Fruit fly (Drosophila melanogaster): ENCODE data around the gene CG43248.
A peak's percentile ranks its signal among the peaks of the same experiment; 100 is the strongest.

CG43248 gene

DNA sequence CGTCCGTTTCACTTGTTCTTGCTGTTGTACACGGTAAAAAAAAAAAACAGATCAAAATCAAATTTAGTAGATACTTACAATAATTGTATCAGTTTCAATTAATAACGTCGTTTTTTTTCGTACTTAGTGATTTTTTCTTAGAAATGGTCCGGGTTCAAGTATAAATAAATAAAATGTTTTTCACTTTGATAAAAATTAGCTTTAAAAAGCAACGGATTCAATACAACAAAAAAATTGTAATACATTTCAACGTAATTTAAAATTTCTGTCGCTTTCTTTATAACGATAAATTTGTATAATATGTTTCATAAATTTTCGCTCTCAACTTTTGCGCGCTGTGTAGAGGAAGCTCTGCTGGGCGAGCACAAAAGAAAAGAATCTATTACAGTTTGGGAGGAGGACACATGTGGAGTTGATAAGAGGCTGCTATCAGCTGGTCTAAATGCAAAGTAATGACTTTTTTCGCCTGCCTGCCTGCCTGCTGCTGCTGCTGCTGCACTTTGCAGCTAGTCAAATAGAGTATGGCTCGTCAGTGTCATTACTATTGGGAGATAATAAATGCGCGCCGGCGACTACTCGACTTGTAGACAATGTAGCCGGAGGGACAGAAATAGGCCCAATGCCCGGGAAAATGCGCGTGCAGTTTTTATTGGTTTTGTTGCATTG lies 6.8 kb upstream of the CG43248 start (continued):
- peak; percentile 71 for TF ChIP-seq Sox14 (GFP tag; optimal IDR thresholded peaks at IDR 0.05)
- TF ChIP-seq CG4318 (GFP tag; optimal IDR thresholded peaks at IDR 0.05), result peak; percentile 71
- TF ChIP-seq CG10631 (GFP tag; optimal IDR thresholded peaks at IDR 0.05), result peak; percentile 70
- peak; percentile 55 for TF ChIP-seq Smox (GFP tag; optimal IDR thresholded peaks at IDR 0.05)
- TF ChIP-seq spab (GFP tag; optimal IDR thresholded peaks at IDR 0.05), result peak; percentile 60
- peak; percentile 42; the same call in 1 of the 2 replicates for TF ChIP-seq CG11294 (GFP tag; IDR thresholded peaks at IDR 0.05)
- no peak for TF ChIP-seq CG6854 (GFP tag; optimal IDR thresholded peaks at IDR 0.05)
- no peak for TF ChIP-seq Blimp-1 (GFP tag; optimal IDR thresholded peaks at IDR 0.05)
- peak; percentile 21 for TF ChIP-seq CG8319 (GFP tag; optimal IDR thresholded peaks at IDR 0.05)
- peak; percentile 31 for TF ChIP-seq Sox102F (GFP tag; optimal IDR thresholded peaks at IDR 0.05)
- TF ChIP-seq CG8632 (GFP tag; optimal IDR thresholded peaks at IDR 0.05), result peak; percentile 29
- TF ChIP-seq Met (GFP tag; optimal IDR thresholded peaks at IDR 0.05), result peak; percentile 56
- TF ChIP-seq fkh (GFP tag; optimal IDR thresholded peaks at IDR 0.05), result no peak
- TF ChIP-seq net (GFP tag; optimal IDR thresholded peaks at IDR 0.05), result peak; percentile 71
- peak; percentile 46 for TF ChIP-seq esn (GFP tag; optimal IDR thresholded peaks at IDR 0.05)
- TF ChIP-seq CG6792 (GFP tag; optimal IDR thresholded peaks at IDR 0.05), result peak; percentile 27
- peak; percentile 41 for TF ChIP-seq dac (GFP tag; optimal IDR thresholded peaks at IDR 0.05)
- peak; percentile 36; the same call in 2 of the 3 replicates for TF ChIP-seq CG6163 (GFP tag; IDR thresholded peaks at IDR 0.05)
- TF ChIP-seq CG11902 (GFP tag; optimal IDR thresholded peaks at IDR 0.05), result peak; percentile 5
- TF ChIP-seq Eip75B (GFP tag; optimal IDR thresholded peaks at IDR 0.05), result peak; percentile 63
- TF ChIP-seq CG8119 (GFP tag; IDR thresholded peaks at IDR 0.05), result peak; percentile 58; the same call in 2 of the 3 replicates
- peak; percentile 68 for TF ChIP-seq pdm3 (GFP tag; optimal IDR thresholded peaks at IDR 0.05)
- TF ChIP-seq salr (GFP tag; optimal IDR thresholded peaks at IDR 0.05), result peak in 1 of 2 experiments; percentile 84
- TF ChIP-seq Hr4 (GFP tag; optimal IDR thresholded peaks at IDR 0.05), result peak; percentile 86
- TF ChIP-seq CG16779 (tag; optimal IDR thresholded peaks at IDR 0.05), result peak; percentile 30
- TF ChIP-seq CG34406 (GFP tag; optimal IDR thresholded peaks at IDR 0.05), result peak; percentile 48
- TF ChIP-seq Ets96B (tag; optimal IDR thresholded peaks at IDR 0.05), result peak; percentile 62
- TF ChIP-seq Eip93F (GFP tag; optimal IDR thresholded peaks at IDR 0.05), result no peak
- TF ChIP-seq CG31627 (GFP tag; optimal IDR thresholded peaks at IDR 0.05), result peak; percentile 37
- TF ChIP-seq CG7368 (GFP tag; optimal IDR thresholded peaks at IDR 0.05), result no peak
- TF ChIP-seq CG3919 (GFP tag; optimal IDR thresholded peaks at IDR 0.05), result peak; percentile 45
- TF ChIP-seq CG9139 (GFP tag; optimal IDR thresholded peaks at IDR 0.05), result no peak
- TF ChIP-seq CG10669 (GFP tag; optimal IDR thresholded peaks at IDR 0.05), result peak; percentile 57

DNA sequence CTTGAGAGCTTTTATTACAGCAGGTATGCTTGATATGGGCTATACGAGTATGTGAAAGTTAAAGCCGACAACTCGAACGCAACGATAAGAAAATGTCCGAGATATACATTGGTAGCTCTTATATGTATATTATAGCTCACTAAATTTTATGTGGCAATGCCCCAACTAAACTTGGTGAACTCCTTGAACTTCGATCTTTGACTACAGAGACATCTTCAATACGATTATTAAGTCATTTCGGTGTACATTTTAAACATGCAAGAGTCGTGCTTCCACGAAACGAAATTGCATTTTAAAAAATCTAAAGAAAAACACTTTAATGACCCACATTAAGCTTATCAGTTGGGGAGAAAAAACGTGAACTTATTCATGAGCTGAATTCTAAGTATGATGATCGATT lies 5.3 kb upstream of the CG43248 start:
- TF ChIP-seq Gug (GFP tag; IDR thresholded peaks at IDR 0.05), result no peak
- peak; percentile 71 for TF ChIP-seq svp (GFP tag)

DNA sequence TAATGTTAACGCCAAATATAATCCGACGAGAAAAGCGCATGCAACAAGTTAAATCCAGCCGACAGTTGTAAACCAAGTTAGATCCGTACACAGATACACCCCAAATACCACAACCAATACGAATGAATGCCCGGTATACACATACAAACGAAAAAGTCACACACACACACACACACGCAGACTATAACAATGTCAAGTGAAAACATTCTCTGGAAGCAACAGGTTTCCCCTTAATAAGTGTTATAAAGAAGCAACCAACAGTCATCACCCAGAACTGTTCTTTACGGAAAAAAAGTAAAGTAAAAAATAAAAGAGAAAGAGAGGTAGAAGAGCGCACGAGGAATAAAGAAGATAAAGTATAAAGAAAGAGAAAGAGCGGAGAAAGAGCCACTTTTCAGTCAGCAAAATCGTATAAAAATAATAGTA lies 4.5 kb upstream of the CG43248 start:
- TF ChIP-seq CG1621 (tag; optimal IDR thresholded peaks at IDR 0.05) (peak; percentile 3), eg (GFP tag; IDR thresholded peaks at IDR 0.05) (0 out of 3 replicates have a peak, but pooled peaks have one; percentile 8), CG10631 (GFP tag; optimal IDR thresholded peaks at IDR 0.05) (no peak), Eip93F (GFP tag; optimal IDR thresholded peaks at IDR 0.05) (peak; percentile 23), lz (GFP tag; optimal IDR thresholded peaks at IDR 0.05) (no peak), ss (GFP tag; optimal IDR thresholded peaks at IDR 0.05) (peak in 1 of 2 experiments; percentile 49), Sox14 (GFP tag; optimal IDR thresholded peaks at IDR 0.05) (no peak), dsx (GFP tag; optimal IDR thresholded peaks at IDR 0.05; ENCODE audit: poor library complexity, severe bottlenecking) (peak; percentile 83), CG6808 (GFP tag; optimal IDR thresholded peaks at IDR 0.05) (peak; percentile 25), Eip78C (GFP tag) (peak; percentile 29), Blimp-1 (GFP tag; optimal IDR thresholded peaks at IDR 0.05) (peak; percentile 8), CG8119 (GFP tag; IDR thresholded peaks at IDR 0.05) (0 out of 3 replicates have a peak, but pooled peaks have one; percentile 18), CG6163 (GFP tag; IDR thresholded peaks at IDR 0.05) (peak; percentile 7; the same call in 1 of the 3 replicates)

Measured in whole organism, prepupa.